Fruit fly (Drosophila melanogaster) whole organism, pupa: ENCODE measurements around the gene CG9609.

ENCODE experiments used
- CG10348 ChIP-seq: fragments of 200-800 bp; sonication (Bioruptor generic); IDR thresholded peaks from 2 replicates; pipeline ENCODE4 v1.3.6; 2022; ENCODE audit warnings: missing biosample characterization, missing genetic modification characterization
- CG12605 ChIP-seq: fragments of 200-800 bp; sonication (Bioruptor generic); IDR thresholded peaks from 2 replicates; pipeline ENCODE4 v1.3.6; 2022; ENCODE audit warnings: missing biosample characterization, missing genetic modification characterization
- CG13204 ChIP-seq: fragments of 200-800 bp; sonication (Bioruptor generic); optimal IDR thresholded peaks from 2 replicates; lab custom pipeline; 2018; ENCODE audit warnings: missing biosample characterization, mild to moderate bottlenecking, missing genetic modification characterization, moderate library complexity
- CG14655 ChIP-seq: fragments of 200-800 bp; sonication (Bioruptor generic); optimal IDR thresholded peaks from 3 replicates; lab custom pipeline; 2017; ENCODE audit warnings: mild to moderate bottlenecking, missing biosample characterization, missing genetic modification reagents, missing genetic modification characterization
- CG15710 ChIP-seq: fragments of 200-800 bp; sonication (Bioruptor generic); optimal IDR thresholded peaks from 2 replicates; lab custom pipeline; 2018; ENCODE audit warnings: missing biosample characterization, mild to moderate bottlenecking, missing genetic modification characterization, moderate library complexity
- CG17806 ChIP-seq: fragments of 200-800 bp; sonication (Bioruptor generic); optimal IDR thresholded peaks from 2 replicates; lab custom pipeline; 2018; ENCODE audit warnings: missing biosample characterization, mild to moderate bottlenecking, missing genetic modification characterization, moderate library complexity
- CG32121 ChIP-seq: fragments of 200-800 bp; sonication (Bioruptor generic); IDR thresholded peaks from 2 replicates; pipeline ENCODE4 v1.3.6; 2022; ENCODE audit warnings: missing biosample characterization, missing genetic modification characterization
- CG34367 ChIP-seq: fragments of 200-800 bp; sonication (Bioruptor generic); optimal IDR thresholded peaks from 2 replicates; lab custom pipeline; 2018; ENCODE audit warnings: missing biosample characterization, mild to moderate bottlenecking, missing genetic modification characterization
- CG4496 ChIP-seq: fragments of 200-800 bp; sonication (Bioruptor generic); IDR thresholded peaks from 3 replicates; pipeline ENCODE4 v1.3.6; 2022; ENCODE audit warnings: missing biosample characterization, missing genetic modification characterization
- CG8159 ChIP-seq: fragments of 200-800 bp; sonication (Bioruptor generic); optimal IDR thresholded peaks from 3 replicates; lab custom pipeline; 2018; ENCODE audit warnings: missing biosample characterization, mild to moderate bottlenecking, missing genetic modification characterization, moderate library complexity
- CG8301 ChIP-seq: fragments of 200-800 bp; sonication (Bioruptor generic); optimal IDR thresholded peaks from 2 replicates; lab custom pipeline; 2018; ENCODE audit warnings: missing biosample characterization, mild to moderate bottlenecking, missing genetic modification characterization
- CG9948 ChIP-seq: fragments of 200-800 bp; sonication (Bioruptor generic); optimal IDR thresholded peaks from 2 replicates; lab custom pipeline; 2018; ENCODE audit warnings: missing biosample characterization, mild to moderate bottlenecking, missing genetic modification characterization, moderate library complexity
- D1 ChIP-seq: fragments of 200-800 bp; sonication (Bioruptor generic); optimal IDR thresholded peaks from 2 replicates; lab custom pipeline; 2018; ENCODE audit warnings: missing biosample characterization, mild to moderate bottlenecking, missing genetic modification characterization, moderate library complexity
- EcR ChIP-seq: fragments of 200-800 bp; sonication (Bioruptor generic); optimal IDR thresholded peaks from 3 replicates; lab custom pipeline; 2019; ENCODE audit warnings: missing biosample characterization, missing genetic modification characterization, mild to moderate bottlenecking, moderate library complexity, missing genetic modification reagents
- Ets98B ChIP-seq: fragments of 200-800 bp; sonication (Bioruptor generic); IDR thresholded peaks from 2 replicates; pipeline ENCODE4 v1.3.6; 2022; ENCODE audit warnings: missing biosample characterization, missing genetic modification characterization
- Pif1A ChIP-seq: fragments of 200-800 bp; sonication (Bioruptor generic); optimal IDR thresholded peaks from 3 replicates; lab custom pipeline; 2016; ENCODE audit warnings: missing biosample characterization, missing genetic modification characterization
- Pif1B ChIP-seq: fragments of 200-800 bp; sonication (Bioruptor generic); optimal IDR thresholded peaks from 3 replicates; lab custom pipeline; 2016; ENCODE audit warnings: missing biosample characterization, missing genetic modification characterization
- Snoo ChIP-seq: fragments of 200-800 bp; sonication (Bioruptor generic); optimal IDR thresholded peaks from 3 replicates; lab custom pipeline; 2017; ENCODE audit warnings: missing biosample characterization, mild to moderate bottlenecking, missing genetic modification characterization, inconsistent platforms
- fd96Ca ChIP-seq: fragments of 200-800 bp; sonication (Bioruptor generic); IDR thresholded peaks from 3 replicates; pipeline ENCODE4 v1.3.6; 2022; ENCODE audit warnings: missing biosample characterization, missing genetic modification characterization
- gl ChIP-seq: fragments of 200-800 bp; sonication (Bioruptor generic); optimal IDR thresholded peaks from 2 replicates; lab custom pipeline; 2018; ENCODE audit warnings: missing biosample characterization, mild to moderate bottlenecking, missing genetic modification characterization
- rn ChIP-seq: fragments of 200-800 bp; sonication (Bioruptor generic); IDR thresholded peaks from 2 replicates; pipeline ENCODE4 v1.3.6; 2022; ENCODE audit warnings: missing biosample characterization, missing genetic modification characterization

The CG9609 gene

DNA sequence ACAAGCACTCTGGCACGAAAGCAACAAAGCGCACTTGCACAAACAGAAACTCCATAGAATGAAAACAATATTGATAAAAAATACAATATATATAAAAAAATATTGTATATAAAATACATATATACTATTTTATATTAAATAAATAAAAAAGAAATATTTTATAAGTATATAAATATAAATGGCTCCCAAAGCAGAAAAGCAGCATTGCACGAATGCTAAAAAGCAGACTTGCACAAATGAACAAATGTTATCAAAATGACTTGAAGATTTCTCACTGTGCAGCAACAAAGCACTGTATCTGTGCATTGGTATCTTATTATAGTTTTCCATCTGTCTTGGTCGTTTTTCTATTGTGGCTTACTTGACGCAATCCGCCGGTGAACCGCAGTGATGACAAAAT lies 18.0 kb downstream of the CG9609 start:
- no peak for TF ChIP-seq CG13204
- TF ChIP-seq CG14655 (GFP tag; lab: Kevin White, UChicago): peak; percentile 27

DNA sequence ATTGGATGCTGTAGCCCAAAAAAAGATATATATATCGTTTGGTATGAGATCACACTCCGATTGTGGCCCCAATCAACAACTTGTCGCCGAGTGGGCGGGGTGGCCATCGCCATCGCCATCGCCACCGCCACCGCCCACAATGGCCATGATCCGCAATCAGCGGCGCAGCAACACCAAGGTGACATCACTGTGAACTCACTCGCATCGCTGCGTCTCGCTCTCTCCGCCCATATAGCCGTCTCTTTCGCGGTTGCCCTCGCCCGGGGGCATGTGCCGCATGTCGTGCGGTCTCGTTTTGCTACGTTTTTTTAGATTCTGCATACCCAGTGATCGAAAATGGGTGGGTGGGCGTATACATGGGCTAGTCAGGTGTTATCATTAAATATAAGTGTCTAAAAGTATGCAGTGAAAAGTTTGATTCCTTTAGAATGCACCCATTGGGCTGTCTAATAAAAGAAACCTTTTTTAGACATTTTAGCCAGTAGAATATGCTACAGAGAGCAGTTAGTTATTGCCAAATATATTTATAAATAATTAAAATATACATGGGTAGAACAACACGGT lies 19.9 kb downstream of the CG9609 start:
- TF ChIP-seq CG34367 (tag; lab: Kevin White, UChicago) (no peak), CG9948 (no peak), rn (GFP tag; lab: Robert Waterston, UW) (no peak), EcR (GFP tag; lab: Kevin White, UChicago) (no peak), CG14655 (GFP tag; lab: Kevin White, UChicago) (peak; percentile 16), Pif1B (GFP tag; lab: Kevin White, UChicago) (no peak), Ets98B (GFP tag; lab: Robert Waterston, UW) (0 out of 2 replicates have a peak, but pooled peaks have one; percentile 6)

DNA sequence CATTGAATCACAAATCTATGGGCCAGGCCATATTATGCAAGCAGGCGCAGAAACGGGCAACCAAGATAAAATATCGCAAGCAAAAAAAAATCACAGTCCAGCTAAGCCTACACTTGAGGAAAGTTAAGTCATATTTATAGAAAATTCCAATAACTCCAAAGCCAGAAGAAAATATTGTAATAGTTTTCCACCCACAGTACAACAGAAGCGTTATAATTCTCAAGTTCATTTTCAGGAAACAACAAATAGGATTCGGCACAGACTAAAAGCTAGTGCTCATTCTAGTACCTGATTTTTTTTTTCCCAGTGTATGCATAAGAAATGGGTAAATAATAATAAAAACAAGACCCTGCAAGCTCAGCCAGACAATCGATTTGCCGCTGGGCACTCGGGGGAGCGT lies 21.0 kb downstream of the CG9609 start:
- TF ChIP-seq CG14655 (GFP tag; lab: Kevin White, UChicago): peak; percentile 48
- TF ChIP-seq CG32121 (GFP tag; lab: Robert Waterston, UW): no peak
- peak; percentile 38; the same call in 1 of the 3 replicates for TF ChIP-seq CG4496 (GFP tag; lab: Robert Waterston, UW)
- TF ChIP-seq CG34367 (tag; lab: Kevin White, UChicago): peak; percentile 32
- TF ChIP-seq D1: no peak
- TF ChIP-seq Pif1A: peak; percentile 40
- TF ChIP-seq Pif1B (GFP tag; lab: Kevin White, UChicago): peak; percentile 38
- peak; percentile 44 for TF ChIP-seq CG15710 (tag; lab: Kevin White, UChicago)
- TF ChIP-seq CG9948: peak; percentile 41
- peak; percentile 24; the same call in 1 of the 2 replicates for TF ChIP-seq Ets98B (GFP tag; lab: Robert Waterston, UW)
- no peak for TF ChIP-seq gl (tag; lab: Kevin White, UChicago)
- peak; percentile 33 for TF ChIP-seq CG8159
- no peak for TF ChIP-seq rn (GFP tag; lab: Robert Waterston, UW)
- peak; percentile 13 for TF ChIP-seq CG8301 (tag; lab: Kevin White, UChicago)
- TF ChIP-seq CG17806 (tag; lab: Kevin White, UChicago): peak; percentile 14
- peak; percentile 47; the same call in 1 of the 3 replicates for TF ChIP-seq fd96Ca

DNA sequence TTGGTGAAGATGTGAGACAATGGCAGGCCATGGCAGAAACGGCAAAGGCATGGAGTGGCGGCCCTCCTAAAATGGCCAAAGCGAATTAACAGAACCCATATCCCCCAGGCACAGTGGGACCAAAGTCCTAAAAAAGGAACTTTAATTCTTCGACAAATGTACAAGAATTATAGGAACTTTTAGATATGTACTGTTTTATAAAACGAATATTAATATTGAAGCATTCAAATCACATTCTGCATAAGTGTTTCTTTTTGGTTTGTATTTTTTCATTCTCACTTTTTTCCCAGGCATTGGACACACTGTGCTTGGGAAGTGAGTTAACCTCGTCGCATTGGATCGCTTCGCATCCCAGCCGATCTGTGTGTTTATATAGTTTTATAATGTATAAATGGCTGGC lies 21.9 kb downstream of the CG9609 start:
- TF ChIP-seq CG15710 (tag; lab: Kevin White, UChicago) (peak; percentile 30), Pif1A (peak; percentile 44), fd96Ca (no peak), CG8301 (tag; lab: Kevin White, UChicago) (peak; percentile 24), CG4496 (GFP tag; lab: Robert Waterston, UW) (0 out of 3 replicates have a peak, but pooled peaks have one; percentile 41), CG8159 (peak; percentile 38), CG14655 (GFP tag; lab: Kevin White, UChicago) (peak; percentile 55), Pif1B (GFP tag; lab: Kevin White, UChicago) (peak; percentile 52), CG17806 (tag; lab: Kevin White, UChicago) (peak; percentile 42), CG12605 (GFP tag; lab: Robert Waterston, UW) (no peak), CG34367 (tag; lab: Kevin White, UChicago) (peak; percentile 16), Snoo (tag; lab: Kevin White, UChicago) (no peak), EcR (GFP tag; lab: Kevin White, UChicago) (no peak), CG9948 (peak; percentile 28)

DNA sequence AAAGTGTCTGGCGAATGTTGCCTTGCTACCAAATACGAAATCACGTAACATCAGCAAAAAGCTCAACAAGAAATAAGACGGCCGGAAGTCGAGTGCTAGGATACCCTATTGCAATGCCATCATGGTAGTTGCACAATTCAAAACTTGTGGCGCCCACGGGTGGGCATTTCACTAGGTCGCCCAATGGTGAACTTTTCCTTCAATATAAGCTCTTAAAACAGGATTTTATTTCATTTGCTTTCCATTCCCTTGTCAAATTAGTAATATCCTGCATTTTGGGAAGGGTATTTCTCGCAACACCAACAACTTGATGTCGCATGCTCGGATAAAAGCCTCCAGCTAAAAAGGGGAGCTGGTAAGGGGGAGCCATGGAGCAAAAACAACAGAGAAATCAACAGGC lies 25.3 kb downstream of the CG9609 start:
- TF ChIP-seq CG9948 (peak; percentile 65), CG14655 (GFP tag; lab: Kevin White, UChicago) (peak; percentile 54), CG8301 (tag; lab: Kevin White, UChicago) (peak; percentile 46), Ets98B (GFP tag; lab: Robert Waterston, UW) (peak; percentile 51), CG34367 (tag; lab: Kevin White, UChicago) (peak; percentile 30), Snoo (tag; lab: Kevin White, UChicago) (peak; percentile 61), CG32121 (GFP tag; lab: Robert Waterston, UW) (peak; percentile 48; the same call in 1 of the 2 replicates), rn (GFP tag; lab: Robert Waterston, UW) (peak; percentile 67), gl (tag; lab: Kevin White, UChicago) (no peak), CG10348 (GFP tag; lab: Robert Waterston, UW) (no peak), CG12605 (GFP tag; lab: Robert Waterston, UW) (no peak), D1 (no peak), fd96Ca (peak; percentile 81), CG15710 (tag; lab: Kevin White, UChicago) (peak; percentile 45), Pif1B (GFP tag; lab: Kevin White, UChicago) (peak; percentile 55), CG8159 (peak; percentile 56), Pif1A (peak; percentile 63), EcR (GFP tag; lab: Kevin White, UChicago) (no peak), CG13204 (no peak), CG4496 (GFP tag; lab: Robert Waterston, UW) (peak; percentile 82), CG17806 (tag; lab: Kevin White, UChicago) (peak; percentile 43)

DNA sequence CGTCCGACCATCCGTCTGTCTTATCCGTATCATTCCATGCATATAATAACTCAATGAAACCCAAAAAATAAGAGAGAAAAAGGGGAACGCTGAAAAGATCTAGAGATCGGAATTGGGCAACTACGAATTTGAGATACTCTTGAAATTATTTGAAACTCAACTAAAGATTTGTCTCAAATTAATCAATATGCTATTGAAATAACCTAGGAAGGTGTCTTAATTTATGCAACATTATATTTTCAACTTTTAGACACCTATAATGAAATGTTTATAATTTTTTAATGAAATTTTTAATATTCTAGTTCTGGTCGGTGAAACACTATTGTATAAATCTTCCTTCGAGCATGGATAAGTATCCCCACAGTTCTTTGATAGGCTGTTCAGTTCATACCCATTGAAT lies 26.3 kb downstream of the CG9609 start:
- TF ChIP-seq EcR (GFP tag; lab: Kevin White, UChicago) (no peak), Pif1A (no peak), Snoo (tag; lab: Kevin White, UChicago) (no peak), D1 (no peak), CG12605 (GFP tag; lab: Robert Waterston, UW) (no peak), CG8301 (tag; lab: Kevin White, UChicago) (no peak), CG8159 (peak; percentile 18), CG4496 (GFP tag; lab: Robert Waterston, UW) (no peak), rn (GFP tag; lab: Robert Waterston, UW) (no peak)
